Worm (Caenorhabditis elegans): ENCODE measurements around the gene W07G4.5.

DNA sequence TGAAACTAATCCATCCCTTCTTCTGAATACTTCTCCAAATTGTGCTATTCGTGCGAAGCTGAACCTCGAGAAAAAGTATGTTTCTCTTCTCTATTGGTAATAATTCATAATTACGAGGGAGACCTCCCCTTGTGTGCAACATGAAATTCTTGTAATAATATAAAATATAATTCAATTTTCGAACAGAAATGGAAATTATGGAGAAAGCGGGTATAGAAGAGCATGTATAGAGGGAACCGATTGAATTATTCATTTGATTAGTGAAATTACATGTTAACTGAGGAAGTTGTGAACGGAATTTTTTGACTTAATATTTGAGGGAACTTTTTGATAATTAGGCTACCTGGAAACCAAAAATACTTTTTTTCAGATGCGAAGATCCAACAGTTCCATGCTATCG lies 18.9 kb upstream of the W07G4.5 start:
- TF ChIP-seq T22C8.4 (GFP tag; IDR thresholded peaks at IDR 0.05), result no peak
- no peak for TF ChIP-seq ztf-23 (GFP tag; IDR thresholded peaks at IDR 0.05)
- TF ChIP-seq med-1 (GFP tag; optimal IDR thresholded peaks at IDR 0.05; ENCODE audit: insufficient read depth), result no peak
- TF ChIP-seq ztf-29 (GFP tag; IDR thresholded peaks at IDR 0.05), result no peak

Data from whole organism, midembryonic.